Worm (Caenorhabditis elegans): ENCODE data around the gene F46C3.2.
A peak's percentile ranks its signal among the peaks of the same experiment; 100 is the strongest.

F46C3.2 gene

ce11 chrX:11465215-11465614 lies 46.6 kb upstream of the F46C3.2 start, which contains the start of gene lin-14:
Gene lin-14 (plus strand): TSS chrX:11465560.
- no peak for TF ChIP-seq Y5F2A.4 (GFP tag; optimal IDR thresholded peaks at IDR 0.05)
- 0 out of 2 replicates have a peak, but pooled peaks have one; percentile 31 for TF ChIP-seq madf-9 (GFP tag; conservative IDR thresholded peaks at IDR 0.05)
- TF ChIP-seq nhr-76 (tag; optimal IDR thresholded peaks at IDR 0.05): no peak
- TF ChIP-seq gei-8 (GFP tag; optimal IDR thresholded peaks at IDR 0.05): no peak
- TF ChIP-seq madf-5 (GFP tag; IDR thresholded peaks at IDR 0.05): no peak
- TF ChIP-seq attf-4 (tag; optimal IDR thresholded peaks at IDR 0.05): peak; percentile 49
- peak; percentile 71 for TF ChIP-seq mep-1 (tag; optimal IDR thresholded peaks at IDR 0.05)
- no peak for TF ChIP-seq mxl-2 (GFP tag; conservative IDR thresholded peaks at IDR 0.05)
- TF ChIP-seq dve-1 (tag; optimal IDR thresholded peaks at IDR 0.05; ENCODE audit: insufficient read depth): peak; percentile 76
- no peak for TF ChIP-seq nhr-42 (GFP tag; IDR thresholded peaks at IDR 0.05)
- TF ChIP-seq nhr-11 (tag; optimal IDR thresholded peaks at IDR 0.05): peak; percentile 12
- TF ChIP-seq duxl-1 (tag; optimal IDR thresholded peaks at IDR 0.05; ENCODE audit: poor library complexity): no peak
- no peak for TF ChIP-seq jun-1 (tag; optimal IDR thresholded peaks at IDR 0.05)
- no peak for TF ChIP-seq lir-3 (tag; optimal IDR thresholded peaks at IDR 0.05)
- peak; percentile 73 for TF ChIP-seq hmg-1.1 (GFP tag; IDR thresholded peaks at IDR 0.05)
- no peak for TF ChIP-seq F44E2.7 (GFP tag; IDR thresholded peaks at IDR 0.05)
- TF ChIP-seq aly-2 (tag; optimal IDR thresholded peaks at IDR 0.05): no peak
- TF ChIP-seq set-16 (GFP tag; IDR thresholded peaks at IDR 0.05): peak; percentile 40; the same call in 1 of the 2 replicates
- no peak for TF ChIP-seq lin-29 (GFP tag; IDR thresholded peaks at IDR 0.05)
- TF ChIP-seq hif-1 (tag; optimal IDR thresholded peaks at IDR 0.05): peak in 1 of 2 experiments; percentile 29
- peak; percentile 83 for TF ChIP-seq hlh-30 (tag; optimal IDR thresholded peaks at IDR 0.05; ENCODE audit: insufficient read depth)
- 0 out of 2 replicates have a peak, but pooled peaks have one; percentile 45 for TF ChIP-seq T26A8.4 (GFP tag; IDR thresholded peaks at IDR 0.05)
- peak; percentile 79 for TF ChIP-seq nhr-28 (tag; optimal IDR thresholded peaks at IDR 0.05)
- TF ChIP-seq vab-7 (GFP tag; IDR thresholded peaks at IDR 0.05): no peak
- no peak for TF ChIP-seq lin-13 (GFP tag; optimal IDR thresholded peaks at IDR 0.05)
- TF ChIP-seq nhr-48 (tag; optimal IDR thresholded peaks at IDR 0.05): peak; percentile 34
- no peak for TF ChIP-seq zfp-2 (tag; optimal IDR thresholded peaks at IDR 0.05)
- TF ChIP-seq zip-11 (GFP tag; IDR thresholded peaks at IDR 0.05): no peak
- TF ChIP-seq snpc-1.2 (GFP tag; IDR thresholded peaks at IDR 0.05): no peak
- TF ChIP-seq R02D3.7 (tag; optimal IDR thresholded peaks at IDR 0.05): no peak
- TF ChIP-seq lim-7 (GFP tag; IDR thresholded peaks at IDR 0.05): no peak
- peak; percentile 91 for TF ChIP-seq mxl-3 (GFP tag; optimal IDR thresholded peaks at IDR 0.05)
- TF ChIP-seq zag-1 (tag; optimal IDR thresholded peaks at IDR 0.05): no peak
- TF ChIP-seq skn-1 (tag; optimal IDR thresholded peaks at IDR 0.05): no peak
- no peak for TF ChIP-seq php-3 (GFP tag; IDR thresholded peaks at IDR 0.05)
- no peak for TF ChIP-seq T20F7.1 (GFP tag; optimal IDR thresholded peaks at IDR 0.05)
- no peak for TF ChIP-seq ceh-82 (tag; optimal IDR thresholded peaks at IDR 0.05)
- TF ChIP-seq Y48G9A.11 (GFP tag; IDR thresholded peaks at IDR 0.05): no peak
- TF ChIP-seq nhr-237 (tag; optimal IDR thresholded peaks at IDR 0.05): no peak
- no peak for TF ChIP-seq ama-1 (optimal IDR thresholded peaks at IDR 0.05)
- no peak for TF ChIP-seq ceh-28 (tag; optimal IDR thresholded peaks at IDR 0.05)
- peak; percentile 9 to 52 for TF ChIP-seq lsy-2 (tag; optimal IDR thresholded peaks at IDR 0.05)
- TF ChIP-seq ceh-44 (GFP tag; IDR thresholded peaks at IDR 0.05): no peak
- TF ChIP-seq D1046.2 (GFP tag; IDR thresholded peaks at IDR 0.05): 0 out of 2 replicates have a peak, but pooled peaks have one; percentile 35
- TF ChIP-seq unc-130 (GFP tag; optimal IDR thresholded peaks at IDR 0.05): no peak
- no peak for TF ChIP-seq daf-19 (GFP tag; conservative IDR thresholded peaks at IDR 0.05)
- TF ChIP-seq ztf-11 (tag; optimal IDR thresholded peaks at IDR 0.05): no peak
- no peak for TF ChIP-seq daf-8 (GFP tag; IDR thresholded peaks at IDR 0.05)
- peak; percentile 47 to 69 for TF ChIP-seq mdl-1 (tag; optimal IDR thresholded peaks at IDR 0.05)
- no peak for TF ChIP-seq F10B5.3 (tag; optimal IDR thresholded peaks at IDR 0.05)
- TF ChIP-seq dmd-6 (GFP tag; IDR thresholded peaks at IDR 0.05): peak; percentile 45; the same call in 1 of the 2 replicates
- no peak for TF ChIP-seq fos-1 (tag; optimal IDR thresholded peaks at IDR 0.05)

Measured in whole organism, L4 larva.